Worm (Caenorhabditis elegans) whole organism, mixed stage, embryonic: ENCODE measurements around the gene srh-88.
"Not testable (repeated sequence)": the region's sequence is repeated elsewhere in the genome, so short reads cannot be mapped to it uniquely, and the experiment has no call there.

Experiments used
- M03D4.4 ChIP-seq: sonication (generic microtip); optimal IDR thresholded peaks from 2 replicates; lab custom pipeline; 2017; ENCODE audit warnings: mild to moderate bottlenecking, missing genetic modification characterization, missing compliant biosample characterization
- bed-3 ChIP-seq: fragments of 200-800 bp; sonication (Bioruptor generic); optimal IDR thresholded peaks from 3 replicates; lab custom pipeline; 2018; ENCODE audit warnings: mild to moderate bottlenecking, missing genetic modification characterization, moderate library complexity, missing compliant biosample characterization
- blmp-1 ChIP-seq: fragments of 150-350 bp; optimal IDR thresholded peaks from 2 replicates; lab custom pipeline; 2014; ENCODE audit warnings: missing biosample characterization, missing genetic modification characterization
- ceh-39 ChIP-seq: fragments of 150-350 bp; optimal IDR thresholded peaks from 2 replicates; lab custom pipeline; 2014; ENCODE audit warnings: missing biosample characterization, missing genetic modification characterization
- ceh-43 ChIP-seq: fragments of 200-800 bp; sonication (Bioruptor generic); optimal IDR thresholded peaks from 2 replicates; lab custom pipeline; 2018; ENCODE audit warnings: mild to moderate bottlenecking, missing genetic modification characterization, moderate library complexity, missing compliant biosample characterization
- ceh-83 ChIP-seq: fragments of 200-800 bp; sonication (Bioruptor generic); optimal IDR thresholded peaks from 2 replicates; lab custom pipeline; 2018; ENCODE audit warnings: mild to moderate bottlenecking, missing genetic modification characterization, missing compliant biosample characterization
- cnd-1 ChIP-seq: fragments of 200-800 bp; sonication (Bioruptor generic); optimal IDR thresholded peaks from 2 replicates; lab custom pipeline; 2018; ENCODE audit warnings: mild to moderate bottlenecking, missing genetic modification characterization, missing compliant biosample characterization
- drap-1 ChIP-seq: fragments of 200-800 bp; sonication (Bioruptor generic); optimal IDR thresholded peaks from 3 replicates; lab custom pipeline; 2018; ENCODE audit warnings: mild to moderate bottlenecking, missing genetic modification characterization, missing compliant biosample characterization
- elt-3 ChIP-seq: fragments of 150-350 bp; optimal IDR thresholded peaks from 2 replicates; lab custom pipeline; 2014; ENCODE audit warnings: missing biosample characterization, missing genetic modification characterization
- ham-2 ChIP-seq: fragments of 200-800 bp; sonication (Bioruptor generic); optimal IDR thresholded peaks from 2 replicates; lab custom pipeline; 2018; ENCODE audit warnings: mild to moderate bottlenecking, missing genetic modification characterization, missing compliant biosample characterization
- hlh-1 ChIP-seq: fragments of 150-350 bp; optimal IDR thresholded peaks from 2 replicates; lab custom pipeline; 2014; ENCODE audit warnings: missing biosample characterization, missing genetic modification reagents, missing genetic modification characterization
- lin-13 ChIP-seq: fragments of 150-350 bp; optimal IDR thresholded peaks from 2 replicates; lab custom pipeline; 2014; ENCODE audit warnings: missing biosample characterization, missing genetic modification characterization
- mab-5 ChIP-seq: fragments of 150-350 bp; optimal IDR thresholded peaks from 2 replicates; lab custom pipeline; 2014; ENCODE audit warnings: missing biosample characterization, missing genetic modification characterization
- mep-1 ChIP-seq: fragments of 150-350 bp; optimal IDR thresholded peaks from 2 replicates; lab custom pipeline; 2017; ENCODE audit warnings: missing biosample characterization, missing genetic modification reagents, missing genetic modification characterization, inconsistent platforms
- mls-2 ChIP-seq: sonication (generic microtip); optimal IDR thresholded peaks from 2 replicates; lab custom pipeline; 2016; ENCODE audit warnings: mild to moderate bottlenecking, missing genetic modification characterization, moderate library complexity, missing compliant biosample characterization
- nhr-12 ChIP-seq: fragments of 150-350 bp; optimal IDR thresholded peaks from 2 replicates; lab custom pipeline; 2014; ENCODE audit warnings: missing biosample characterization, missing genetic modification characterization
- nhr-2 ChIP-seq: fragments of 150-350 bp; optimal IDR thresholded peaks from 2 replicates; lab custom pipeline; 2014; ENCODE audit warnings: missing biosample characterization, missing genetic modification characterization
- nhr-237 ChIP-seq: fragments of 150-350 bp; optimal IDR thresholded peaks from 2 replicates; lab custom pipeline; 2014; ENCODE audit warnings: missing biosample characterization, missing genetic modification characterization
- nhr-28 ChIP-seq: fragments of 150-350 bp; optimal IDR thresholded peaks from 2 replicates; lab custom pipeline; 2014; ENCODE audit warnings: missing biosample characterization, missing genetic modification characterization
- nhr-76 ChIP-seq: sonication (generic microtip); optimal IDR thresholded peaks from 2 replicates; lab custom pipeline; 2017; ENCODE audit warnings: missing biosample characterization, missing genetic modification characterization
- pha-4 ChIP-seq: fragments of 150-350 bp; optimal IDR thresholded peaks from 2 replicates; lab custom pipeline; 2018; ENCODE audit warnings: missing biosample characterization, missing genetic modification reagents, missing genetic modification characterization
- sem-2 ChIP-seq: fragments of 200-800 bp; sonication (Bioruptor generic); optimal IDR thresholded peaks from 2 replicates; lab custom pipeline; 2018; ENCODE audit warnings: mild to moderate bottlenecking, missing genetic modification characterization, missing compliant biosample characterization
- snpc-4 ChIP-seq: fragments of 150-350 bp; optimal IDR thresholded peaks from 2 replicates; lab custom pipeline; 2014; ENCODE audit warnings: missing biosample characterization, missing genetic modification characterization
- unc-120 ChIP-seq: sonication (generic microtip); optimal IDR thresholded peaks from 2 replicates; lab custom pipeline; 2017; ENCODE audit warnings: missing genetic modification characterization, missing compliant biosample characterization; ENCODE audit not compliant: poor library complexity, severe bottlenecking
- unc-39 ChIP-seq: fragments of 150-350 bp; optimal IDR thresholded peaks from 2 replicates; lab custom pipeline; 2014; ENCODE audit warnings: missing biosample characterization, missing genetic modification characterization
- unc-62 ChIP-seq: fragments of 150-350 bp; optimal IDR thresholded peaks from 2 replicates; lab custom pipeline; 2014; ENCODE audit warnings: missing biosample characterization, missing genetic modification reagents, missing genetic modification characterization
- zip-8 ChIP-seq: fragments of 150-350 bp; optimal IDR thresholded peaks from 2 replicates; lab custom pipeline; 2014; ENCODE audit warnings: missing biosample characterization, missing genetic modification characterization
- ztf-11 ChIP-seq: fragments of 150-350 bp; optimal IDR thresholded peaks from 2 replicates; lab custom pipeline; 2014; ENCODE audit warnings: missing biosample characterization, missing genetic modification characterization

srh-88 gene

ce11 chrV:2958202-2958601, 6.5 kb downstream of the srh-88 start, which contains the start of gene srw-142:
Gene srw-142, minus strand, starts transcription at chrV:2958302.
- TF ChIP-seq M03D4.4 (tag; lab: Kevin White, UChicago), result no peak
- TF ChIP-seq sem-2 (GFP tag; lab: Kevin White, UChicago), result no peak
- no peak for TF ChIP-seq mep-1
- no peak for TF ChIP-seq nhr-2 (tag; lab: Kevin White, UChicago)
- no peak for TF ChIP-seq cnd-1 (tag; lab: Kevin White, UChicago)
- TF ChIP-seq ceh-39 (tag; lab: Kevin White, UChicago), result no peak
- TF ChIP-seq mab-5 (tag; lab: Kevin White, UChicago), result no peak

ce11 chrV:2955342-2955741, 9.3 kb downstream of the srh-88 start, which contains the start of gene srh-248:
Gene srh-248, minus strand, starts transcription at chrV:2955442.
- TF ChIP-seq cnd-1 (tag; lab: Kevin White, UChicago); pha-4 (tag; lab: Kevin White, UChicago); sem-2 (GFP tag; lab: Kevin White, UChicago): not testable (repeated sequence)
- TF ChIP-seq, all 35 proteins: peak for 0; not testable (repeated sequence) for 35

DNA sequence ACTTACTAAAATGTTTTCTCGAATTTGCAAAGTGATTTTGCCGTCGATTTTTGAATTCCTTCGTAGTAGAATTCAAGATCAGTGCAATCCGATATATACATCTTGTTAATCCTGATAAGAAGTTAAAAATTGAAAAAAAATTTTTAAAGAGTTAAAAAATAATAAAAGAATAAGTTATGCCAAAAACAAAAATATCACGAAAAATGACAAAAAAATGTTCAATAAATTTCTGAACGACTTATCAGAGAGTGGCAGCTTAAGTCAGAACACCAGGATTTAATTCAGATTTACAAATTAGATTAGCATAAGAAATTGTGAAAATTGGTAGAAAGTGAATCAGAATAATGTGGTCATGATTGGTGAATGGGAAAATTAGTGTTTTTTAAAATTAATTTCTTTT, 12.6 kb downstream of the srh-88 start, which contains the start of gene srw-122:
srw-122 (minus strand) TSS at position 101 of the 400 bp plus-strand sequence.
- not testable (repeated sequence) for TF ChIP-seq sem-2 (GFP tag; lab: Kevin White, UChicago); nhr-76 (tag; lab: Kevin White, UChicago); nhr-28 (tag; lab: Kevin White, UChicago)

- TF ChIP-seq nhr-76 (tag; lab: Kevin White, UChicago) (no peak), M03D4.4 (tag; lab: Kevin White, UChicago) (no peak), ceh-39 (tag; lab: Kevin White, UChicago) (no peak), unc-120 (tag; lab: Kevin White, UChicago) (no peak), lin-13 (tag; lab: Kevin White, UChicago) (no peak), elt-3 (tag; lab: Kevin White, UChicago) (no peak), mls-2 (tag; lab: Kevin White, UChicago) (no peak), mep-1 (no peak), nhr-28 (tag; lab: Kevin White, UChicago) (no peak), snpc-4 (tag; lab: Kevin White, UChicago) (no peak)
Observed at ce11 chrV:2945602-2946001, 19.1 kb downstream of the srh-88 start, which contains the start of gene srh-87. Gene srh-87, minus strand, starts transcription at chrV:2945702.

DNA sequence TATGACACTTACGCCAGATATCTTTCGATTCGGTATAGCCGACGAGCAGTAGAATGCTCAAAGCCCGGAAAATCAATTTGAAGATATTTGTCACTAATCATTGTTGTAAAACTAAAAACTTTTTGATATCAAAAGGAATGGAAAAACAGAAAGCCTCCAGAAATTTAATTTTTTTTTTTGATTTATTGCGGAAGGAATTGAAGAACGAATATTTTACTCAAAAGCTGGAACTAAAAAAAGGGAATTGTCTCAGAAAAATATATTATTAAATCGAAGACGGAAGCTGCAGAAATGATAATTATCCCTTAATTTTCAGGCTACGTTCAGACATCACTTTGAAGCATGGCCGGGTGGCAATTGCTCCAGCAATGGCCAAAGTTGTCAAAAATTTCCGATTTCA, 20.8 kb downstream of the srh-88 start, which contains the start of gene srw-137:
srw-137 (minus strand) TSS at position 101 of the 400 bp plus-strand sequence.
- TF ChIP-seq ceh-83 (GFP tag; lab: Kevin White, UChicago) (no peak), ceh-39 (tag; lab: Kevin White, UChicago) (no peak), blmp-1 (tag; lab: Kevin White, UChicago) (no peak), mls-2 (tag; lab: Kevin White, UChicago) (no peak), nhr-76 (tag; lab: Kevin White, UChicago) (no peak), snpc-4 (tag; lab: Kevin White, UChicago) (no peak), drap-1 (no peak), nhr-2 (tag; lab: Kevin White, UChicago) (no peak), zip-8 (tag; lab: Kevin White, UChicago) (no peak), hlh-1 (no peak), unc-62 (GFP tag; lab: Kevin White, UChicago) (no peak), nhr-237 (no peak), ztf-11 (tag; lab: Kevin White, UChicago) (no peak)

DNA sequence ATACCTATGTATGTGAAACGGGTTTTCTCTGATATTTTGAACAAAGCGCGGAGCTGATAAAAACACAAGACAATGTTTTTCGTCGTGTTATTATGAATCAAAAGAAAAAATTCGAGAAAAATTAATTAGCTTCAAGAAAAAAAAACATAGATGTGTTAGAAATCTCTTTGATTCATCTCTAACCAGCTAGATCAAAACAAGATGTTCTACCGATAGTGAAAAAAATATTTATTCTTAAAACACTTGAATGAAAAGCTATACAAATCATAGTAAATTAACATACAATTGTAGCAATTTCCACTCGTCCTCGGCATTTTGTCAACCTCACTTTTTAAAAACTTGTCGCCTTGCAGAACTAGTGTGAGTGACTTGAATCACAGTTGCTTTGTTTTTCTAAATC, 22.4 kb downstream of the srh-88 start:
- TF ChIP-seq unc-120 (tag; lab: Kevin White, UChicago), result no peak
- TF ChIP-seq drap-1, result no peak
- no peak for TF ChIP-seq unc-62 (GFP tag; lab: Kevin White, UChicago)
- TF ChIP-seq ham-2, result no peak
- no peak for TF ChIP-seq nhr-28 (tag; lab: Kevin White, UChicago)
- TF ChIP-seq nhr-12, result no peak
- no peak for TF ChIP-seq cnd-1 (tag; lab: Kevin White, UChicago)
- no peak for TF ChIP-seq nhr-2 (tag; lab: Kevin White, UChicago)
- no peak for TF ChIP-seq unc-39 (tag; lab: Kevin White, UChicago)
- TF ChIP-seq zip-8 (tag; lab: Kevin White, UChicago), result no peak
- TF ChIP-seq ceh-43 (GFP tag; lab: Kevin White, UChicago), result no peak
- no peak for TF ChIP-seq bed-3
- no peak for TF ChIP-seq sem-2 (GFP tag; lab: Kevin White, UChicago)
- no peak for TF ChIP-seq hlh-1
